Worm (Caenorhabditis elegans): Measurements from ENCODE around the gene irld-2.

irld-2 gene

DNA sequence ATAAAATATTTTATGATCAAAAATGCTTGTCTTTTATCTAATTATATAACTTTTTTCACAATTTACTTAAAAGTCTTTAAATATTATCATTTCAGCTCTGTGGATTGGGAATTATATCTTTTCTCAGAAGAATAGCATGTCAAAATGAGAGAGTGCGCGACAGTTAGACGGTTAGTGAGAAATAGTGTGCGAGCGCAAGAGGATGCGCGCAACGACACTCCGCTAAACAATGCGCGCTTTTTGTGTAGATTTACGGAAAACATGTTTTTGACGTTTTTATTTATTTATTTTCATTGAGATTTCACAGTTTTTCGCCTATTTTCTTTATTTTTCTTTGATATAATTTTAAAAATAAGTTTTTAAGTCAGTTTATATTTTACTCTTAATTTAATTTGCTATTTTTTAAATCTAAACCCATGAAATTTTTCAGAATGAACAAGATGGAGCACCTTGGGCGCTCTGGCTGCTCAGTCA, 1.7 kb upstream of the irld-2 start, which contains the start of gene F02C12.3:
F02C12.3 (plus strand) TSS at position 424 of the 474 bp plus-strand sequence.
- peak; percentile 44 for TF ChIP-seq cog-1 (tag; optimal IDR thresholded peaks at IDR 0.05)
- no peak for TF ChIP-seq ztf-23 (GFP tag; IDR thresholded peaks at IDR 0.05)

DNA sequence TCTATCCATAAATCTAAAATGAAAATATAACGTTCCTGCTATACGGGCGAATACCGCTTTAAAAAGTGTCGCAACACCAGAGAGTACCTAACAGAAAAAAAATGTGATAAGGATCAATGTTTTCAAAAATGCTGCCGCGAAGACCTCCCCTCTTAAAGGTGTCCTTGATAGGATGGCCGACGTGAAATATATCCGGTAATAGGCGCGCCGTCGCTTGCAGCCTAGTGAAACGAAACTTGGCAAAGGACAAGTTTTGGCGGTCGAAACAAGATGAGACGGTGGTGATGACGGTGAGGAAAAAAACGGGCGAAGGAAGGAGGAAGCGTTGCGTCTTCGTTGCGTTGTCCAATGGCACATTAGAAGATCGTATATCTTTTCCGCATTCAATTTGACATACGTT, 6.0 kb downstream of the irld-2 start:
- no peak for TF ChIP-seq ztf-29 (GFP tag; IDR thresholded peaks at IDR 0.05)
- no peak for TF ChIP-seq tab-1 (GFP tag; IDR thresholded peaks at IDR 0.05)
- no peak for TF ChIP-seq cog-1 (tag; optimal IDR thresholded peaks at IDR 0.05)
- no peak for TF ChIP-seq T22C8.4 (GFP tag; IDR thresholded peaks at IDR 0.05)
- no peak for TF ChIP-seq klf-2 (GFP tag; conservative IDR thresholded peaks at IDR 0.05)

DNA sequence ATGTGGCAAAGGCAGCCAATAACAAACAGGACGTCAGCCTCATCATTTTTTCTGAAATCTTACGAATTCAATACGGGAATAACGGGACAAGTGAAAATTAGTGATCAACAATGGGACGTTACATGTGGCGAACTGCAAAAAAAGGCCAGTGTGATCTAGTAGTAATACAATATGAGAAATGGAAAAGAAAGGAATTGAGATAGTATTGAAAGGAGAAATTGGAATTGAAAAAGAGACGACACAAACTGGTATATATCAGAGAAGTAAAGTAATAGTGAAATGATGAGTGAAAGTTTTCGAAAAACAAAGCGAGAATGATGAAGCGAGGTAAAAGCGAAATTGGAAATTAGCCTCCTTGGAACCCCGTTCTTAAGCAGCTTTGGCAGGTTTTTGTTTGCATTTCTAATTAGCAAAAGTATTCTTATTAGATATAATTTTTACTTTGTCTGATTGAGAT, 7.3 kb downstream of the irld-2 start, which contains the start of gene C49F8.3:
C49F8.3 (minus strand) TSS at position 51 of the 457 bp plus-strand sequence.
- TF ChIP-seq ztf-29 (GFP tag; IDR thresholded peaks at IDR 0.05) (no peak), T22C8.4 (GFP tag; IDR thresholded peaks at IDR 0.05) (no peak), klf-2 (GFP tag; conservative IDR thresholded peaks at IDR 0.05) (no peak), ztf-23 (GFP tag; IDR thresholded peaks at IDR 0.05) (no peak), ref-1 (GFP tag; conservative IDR thresholded peaks at IDR 0.05) (no peak), flt-1 (GFP tag; IDR thresholded peaks at IDR 0.05) (no peak), cog-1 (tag; optimal IDR thresholded peaks at IDR 0.05) (no peak), tab-1 (GFP tag; IDR thresholded peaks at IDR 0.05) (no peak), med-1 (GFP tag; optimal IDR thresholded peaks at IDR 0.05; ENCODE audit: insufficient read depth) (no peak)

DNA sequence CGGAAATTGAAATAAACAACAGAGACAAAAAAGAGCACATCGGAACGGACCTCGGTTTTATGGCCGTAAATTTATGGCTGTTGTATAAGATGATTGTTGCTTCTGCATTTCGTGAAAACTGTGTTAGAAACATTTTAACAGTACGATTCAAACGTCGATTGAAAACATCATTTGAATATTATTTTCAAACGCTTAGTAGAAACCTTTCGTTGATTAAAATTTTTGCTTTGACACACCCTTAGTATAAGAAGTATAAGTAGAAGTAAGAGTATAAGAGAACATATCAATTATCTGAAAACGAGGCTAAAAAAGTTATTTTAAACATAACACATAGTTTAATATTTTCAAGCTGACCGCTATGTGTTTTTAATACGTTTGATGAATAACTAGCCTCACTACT, 10.1 kb downstream of the irld-2 start:
- no peak for TF ChIP-seq T22C8.4 (GFP tag; IDR thresholded peaks at IDR 0.05)
- TF ChIP-seq flt-1 (GFP tag; IDR thresholded peaks at IDR 0.05), result no peak
- no peak for TF ChIP-seq tab-1 (GFP tag; IDR thresholded peaks at IDR 0.05)
- TF ChIP-seq cog-1 (tag; optimal IDR thresholded peaks at IDR 0.05), result no peak
- TF ChIP-seq ztf-23 (GFP tag; IDR thresholded peaks at IDR 0.05), result no peak
- no peak for TF ChIP-seq ztf-29 (GFP tag; IDR thresholded peaks at IDR 0.05)
- TF ChIP-seq klf-2 (GFP tag; conservative IDR thresholded peaks at IDR 0.05), result no peak
- no peak for TF ChIP-seq med-1 (GFP tag; optimal IDR thresholded peaks at IDR 0.05; ENCODE audit: insufficient read depth)
- TF ChIP-seq ref-1 (GFP tag; conservative IDR thresholded peaks at IDR 0.05), result no peak

DNA sequence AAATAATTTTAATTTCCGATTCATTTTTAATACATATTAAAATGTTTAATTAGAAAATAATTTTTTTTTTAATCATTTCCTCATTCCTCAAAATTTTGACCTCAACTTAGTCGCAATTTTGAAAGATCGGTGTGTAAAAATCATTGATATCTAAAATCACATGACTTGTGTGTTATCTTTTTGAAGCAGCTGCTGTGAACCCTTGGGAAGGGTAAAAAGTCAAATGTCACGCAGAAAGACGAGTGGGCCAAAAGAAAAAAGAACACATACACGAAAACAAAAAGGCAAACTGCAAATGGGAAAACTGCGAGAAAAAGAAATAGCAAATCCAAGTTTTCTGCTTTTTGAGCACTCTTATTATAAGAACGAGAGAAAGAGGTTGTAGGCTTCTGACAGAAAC, 11.6 kb downstream of the irld-2 start:
- TF ChIP-seq tab-1 (GFP tag; IDR thresholded peaks at IDR 0.05) (no peak), med-1 (GFP tag; optimal IDR thresholded peaks at IDR 0.05; ENCODE audit: insufficient read depth) (no peak), ztf-23 (GFP tag; IDR thresholded peaks at IDR 0.05) (no peak), T22C8.4 (GFP tag; IDR thresholded peaks at IDR 0.05) (no peak), ztf-29 (GFP tag; IDR thresholded peaks at IDR 0.05) (no peak), klf-2 (GFP tag; conservative IDR thresholded peaks at IDR 0.05) (no peak), cog-1 (tag; optimal IDR thresholded peaks at IDR 0.05) (no peak), ref-1 (GFP tag; conservative IDR thresholded peaks at IDR 0.05) (no peak), flt-1 (GFP tag; IDR thresholded peaks at IDR 0.05) (no peak)

DNA sequence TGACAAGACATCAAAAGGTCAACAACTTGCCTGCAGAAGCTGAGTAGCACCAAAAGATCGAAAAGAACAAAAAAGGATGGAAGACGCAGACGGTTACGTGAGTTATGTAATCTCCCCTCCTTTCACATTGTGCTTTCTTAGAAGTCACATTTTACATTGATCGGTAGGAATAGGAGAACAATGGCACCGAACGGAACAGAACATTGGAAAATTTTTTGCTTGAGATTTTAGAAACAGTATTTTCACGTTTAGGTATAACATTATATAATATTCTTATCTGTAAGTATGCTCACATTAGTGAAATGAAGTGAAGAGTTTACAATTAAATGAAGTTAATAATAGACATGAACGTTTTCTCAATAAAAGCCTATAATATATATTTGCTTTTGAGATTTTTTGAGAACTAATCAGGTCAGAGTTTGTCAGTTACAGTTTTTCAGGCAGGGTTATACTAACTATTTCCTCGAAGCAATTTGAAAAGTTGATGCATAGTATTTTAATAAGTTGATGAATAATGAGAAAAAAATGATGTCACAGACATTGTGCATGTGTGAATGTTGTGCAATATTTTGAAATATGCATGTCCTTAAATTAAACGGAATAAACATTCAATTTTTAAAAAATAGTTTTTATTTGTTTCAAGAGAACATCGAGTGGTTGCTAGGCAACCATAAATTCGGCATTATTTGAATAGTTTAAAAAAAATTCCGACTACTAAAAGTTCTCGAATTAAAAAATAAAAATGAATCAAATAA, 13.7 kb downstream of the irld-2 start:
- TF ChIP-seq T22C8.4 (GFP tag; IDR thresholded peaks at IDR 0.05), result no peak
- no peak for TF ChIP-seq cog-1 (tag; optimal IDR thresholded peaks at IDR 0.05)
- TF ChIP-seq ztf-29 (GFP tag; IDR thresholded peaks at IDR 0.05), result no peak
- TF ChIP-seq klf-2 (GFP tag; conservative IDR thresholded peaks at IDR 0.05), result no peak
- no peak for TF ChIP-seq tab-1 (GFP tag; IDR thresholded peaks at IDR 0.05)
- TF ChIP-seq ztf-23 (GFP tag; IDR thresholded peaks at IDR 0.05), result no peak
- TF ChIP-seq ref-1 (GFP tag; conservative IDR thresholded peaks at IDR 0.05), result no peak
- TF ChIP-seq flt-1 (GFP tag; IDR thresholded peaks at IDR 0.05), result no peak
- TF ChIP-seq med-1 (GFP tag; optimal IDR thresholded peaks at IDR 0.05; ENCODE audit: insufficient read depth), result no peak

DNA sequence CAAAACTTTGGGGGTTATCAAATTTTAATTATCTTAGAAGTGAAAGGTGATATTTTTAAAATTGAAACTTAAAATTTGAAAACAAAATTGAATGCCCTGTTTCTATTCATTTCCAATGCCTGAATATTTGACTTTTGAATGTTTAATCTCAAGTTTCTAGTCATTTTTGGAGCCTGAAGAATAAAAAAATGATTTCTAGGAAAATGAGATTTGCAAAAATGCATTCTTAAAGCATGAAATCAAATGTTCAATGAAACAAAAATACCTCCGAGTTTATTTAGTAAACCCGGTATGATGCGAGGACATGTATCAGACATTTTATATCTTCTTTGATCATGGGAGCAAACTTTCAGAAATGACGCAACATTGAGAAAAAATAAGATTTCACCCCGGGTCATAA, 15.8 kb downstream of the irld-2 start:
- no peak for TF ChIP-seq ztf-29 (GFP tag; IDR thresholded peaks at IDR 0.05)
- no peak for TF ChIP-seq med-1 (GFP tag; optimal IDR thresholded peaks at IDR 0.05; ENCODE audit: insufficient read depth)
- no peak for TF ChIP-seq cog-1 (tag; optimal IDR thresholded peaks at IDR 0.05)
- no peak for TF ChIP-seq flt-1 (GFP tag; IDR thresholded peaks at IDR 0.05)
- no peak for TF ChIP-seq T22C8.4 (GFP tag; IDR thresholded peaks at IDR 0.05)
- no peak for TF ChIP-seq ref-1 (GFP tag; conservative IDR thresholded peaks at IDR 0.05)
- no peak for TF ChIP-seq tab-1 (GFP tag; IDR thresholded peaks at IDR 0.05)
- TF ChIP-seq klf-2 (GFP tag; conservative IDR thresholded peaks at IDR 0.05), result no peak
- no peak for TF ChIP-seq ztf-23 (GFP tag; IDR thresholded peaks at IDR 0.05)

DNA sequence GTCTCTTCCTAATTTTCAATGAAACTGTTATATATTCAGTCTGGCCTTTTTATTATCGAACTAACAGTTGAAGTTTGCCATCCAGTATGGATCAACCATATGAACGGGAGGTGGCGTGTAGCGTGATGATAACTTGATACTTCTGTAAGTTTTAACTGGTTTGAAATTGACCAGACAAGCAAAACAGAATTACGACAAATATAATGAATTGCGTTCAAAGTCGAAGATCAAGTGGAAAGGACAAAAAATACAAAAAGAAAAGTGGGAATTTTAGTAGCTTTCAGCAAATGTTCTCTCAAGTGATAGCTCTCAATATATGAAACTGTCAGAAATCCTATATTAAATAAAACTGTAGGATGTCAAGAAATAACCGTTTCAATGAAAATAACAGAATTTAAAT, 18.0 kb downstream of the irld-2 start, which contains the start of the genes C49F8.14 and gem-1:
C49F8.14 (minus strand) TSS at position 99 of the 400 bp plus-strand sequence.
gem-1 (minus strand) TSS at position 142 of the 400 bp plus-strand sequence.
- TF ChIP-seq flt-1 (GFP tag; IDR thresholded peaks at IDR 0.05) (no peak), med-1 (GFP tag; optimal IDR thresholded peaks at IDR 0.05; ENCODE audit: insufficient read depth) (no peak), ref-1 (GFP tag; conservative IDR thresholded peaks at IDR 0.05) (no peak), tab-1 (GFP tag; IDR thresholded peaks at IDR 0.05) (no peak), klf-2 (GFP tag; conservative IDR thresholded peaks at IDR 0.05) (no peak), T22C8.4 (GFP tag; IDR thresholded peaks at IDR 0.05) (no peak), cog-1 (tag; optimal IDR thresholded peaks at IDR 0.05) (no peak), ztf-23 (GFP tag; IDR thresholded peaks at IDR 0.05) (no peak), ztf-29 (GFP tag; IDR thresholded peaks at IDR 0.05) (no peak)

DNA sequence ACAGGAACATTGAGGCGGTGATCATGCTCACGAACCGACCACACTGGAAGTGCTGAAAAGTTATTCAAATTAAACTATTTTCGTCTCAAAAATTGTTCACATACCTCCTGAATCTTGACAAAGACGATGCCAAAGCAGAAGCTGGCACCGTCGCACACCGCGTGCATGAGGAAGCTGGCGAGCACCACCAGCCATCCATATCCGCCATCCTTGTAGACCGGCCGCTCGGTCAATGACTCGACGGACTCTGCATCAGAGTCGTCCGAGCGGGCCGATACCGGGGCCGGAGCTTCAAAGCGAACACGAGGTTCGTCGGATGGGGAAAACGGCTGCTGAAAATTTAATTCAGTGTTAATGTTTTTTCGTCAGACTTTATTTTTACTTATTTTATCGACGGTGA, 18.7 kb downstream of the irld-2 start:
- TF ChIP-seq tab-1 (GFP tag; IDR thresholded peaks at IDR 0.05) (no peak), med-1 (GFP tag; optimal IDR thresholded peaks at IDR 0.05; ENCODE audit: insufficient read depth) (no peak), klf-2 (GFP tag; conservative IDR thresholded peaks at IDR 0.05) (no peak), T22C8.4 (GFP tag; IDR thresholded peaks at IDR 0.05) (no peak), ztf-29 (GFP tag; IDR thresholded peaks at IDR 0.05) (no peak), cog-1 (tag; optimal IDR thresholded peaks at IDR 0.05) (no peak), flt-1 (GFP tag; IDR thresholded peaks at IDR 0.05) (no peak), ztf-23 (GFP tag; IDR thresholded peaks at IDR 0.05) (no peak), ref-1 (GFP tag; conservative IDR thresholded peaks at IDR 0.05) (no peak)
